Worm (Caenorhabditis elegans) whole organism, late embryonic: Measurements from ENCODE around the gene C05C12.1.

Experiments used
- C38D4.7 ChIP-seq: fragments of 200-800 bp; sonication (Bioruptor generic); optimal IDR thresholded peaks from 2 replicates; lab custom pipeline; 2018; ENCODE audit warnings: mild to moderate bottlenecking, missing genetic modification characterization, moderate library complexity, missing compliant biosample characterization
- K02D7.2 ChIP-seq: sonication (generic microtip); optimal IDR thresholded peaks from 2 replicates; lab custom pipeline; 2017; ENCODE audit warnings: mild to moderate bottlenecking, missing genetic modification characterization, missing compliant biosample characterization
- ceh-18 ChIP-seq: sonication (generic microtip); optimal IDR thresholded peaks from 2 replicates; lab custom pipeline; 2016; ENCODE audit warnings: missing genetic modification characterization, missing compliant biosample characterization
- ceh-2 ChIP-seq: sonication (generic microtip); optimal IDR thresholded peaks from 2 replicates; lab custom pipeline; 2016; ENCODE audit warnings: missing genotype, missing genetic modification characterization, missing compliant biosample characterization
- ceh-24 ChIP-seq: sonication (generic microtip); optimal IDR thresholded peaks from 2 replicates; lab custom pipeline; 2016; ENCODE audit warnings: mild to moderate bottlenecking, missing genetic modification characterization, missing compliant biosample characterization
- ceh-31 ChIP-seq: sonication (generic microtip); optimal IDR thresholded peaks from 2 replicates; lab custom pipeline; 2016; ENCODE audit warnings: missing genetic modification characterization, missing compliant biosample characterization
- ceh-34 ChIP-seq: sonication (generic microtip); optimal IDR thresholded peaks from 2 replicates; lab custom pipeline; 2016; ENCODE audit warnings: mild to moderate bottlenecking, missing genetic modification characterization, missing compliant biosample characterization
- ceh-45 ChIP-seq: fragments of 200-800 bp; sonication (Bioruptor generic); IDR thresholded peaks from 2 replicates; pipeline ENCODE4 v1.3.6; 2022; ENCODE audit warnings: missing genetic modification reagents, missing genetic modification characterization, missing compliant biosample characterization
- ceh-6 ChIP-seq: fragments of 200-800 bp; sonication (Bioruptor generic); optimal IDR thresholded peaks from 2 replicates; lab custom pipeline; 2018; ENCODE audit warnings: mild to moderate bottlenecking, missing genetic modification characterization, missing compliant biosample characterization
- elt-4 ChIP-seq: sonication (generic microtip); optimal IDR thresholded peaks from 2 replicates; lab custom pipeline; 2016; ENCODE audit warnings: missing genetic modification characterization, missing compliant biosample characterization
- ets-4 ChIP-seq: sonication (generic microtip); optimal IDR thresholded peaks from 2 replicates; lab custom pipeline; 2016; ENCODE audit warnings: missing genetic modification characterization, missing compliant biosample characterization
- eyg-1 ChIP-seq: sonication (generic microtip); optimal IDR thresholded peaks from 2 replicates; lab custom pipeline; 2016; ENCODE audit warnings: missing genotype, missing genetic modification characterization, missing compliant biosample characterization
- fax-1 ChIP-seq: sonication (generic microtip); optimal IDR thresholded peaks from 2 replicates; lab custom pipeline; 2016; ENCODE audit warnings: missing genotype, missing genetic modification characterization, missing compliant biosample characterization
- fkh-10 ChIP-seq: fragments of 150-350 bp; optimal IDR thresholded peaks from 2 replicates; lab custom pipeline; 2014; ENCODE audit warnings: missing biosample characterization, missing genetic modification reagents, missing genetic modification characterization
- gmeb-2 ChIP-seq: sonication (generic microtip); optimal IDR thresholded peaks from 2 replicates; lab custom pipeline; 2016; ENCODE audit warnings: missing genetic modification characterization, inconsistent platforms, missing compliant biosample characterization
- hlh-15 ChIP-seq: sonication (generic microtip); optimal IDR thresholded peaks from 2 replicates; lab custom pipeline; 2016; ENCODE audit warnings: missing genetic modification characterization, missing compliant biosample characterization
- hlh-30 ChIP-seq: sonication (generic microtip); optimal IDR thresholded peaks from 2 replicates; lab custom pipeline; 2017; ENCODE audit warnings: antibody characterized with exemption, missing genetic modification characterization, missing compliant biosample characterization; ENCODE audit not compliant: insufficient read depth
- hlh-6 ChIP-seq: sonication (generic microtip); optimal IDR thresholded peaks from 2 replicates; lab custom pipeline; 2016; ENCODE audit warnings: missing genotype, missing genetic modification characterization, missing compliant biosample characterization
- lim-6 ChIP-seq: sonication (generic microtip); optimal IDR thresholded peaks from 2 replicates; lab custom pipeline; 2016; ENCODE audit warnings: missing genetic modification characterization, missing compliant biosample characterization
- nfya-1 ChIP-seq: sonication (generic microtip); optimal IDR thresholded peaks from 2 replicates; lab custom pipeline; 2017; ENCODE audit warnings: missing genetic modification characterization, mild to moderate bottlenecking, missing compliant biosample characterization, antibody characterized with exemption, moderate library complexity
- nhr-232 ChIP-seq: sonication (generic microtip); optimal IDR thresholded peaks from 2 replicates; lab custom pipeline; 2016; ENCODE audit warnings: missing genetic modification characterization, missing compliant biosample characterization
- npax-4 ChIP-seq: sonication (generic microtip); optimal IDR thresholded peaks from 2 replicates; lab custom pipeline; 2016; ENCODE audit warnings: missing genetic modification characterization, missing compliant biosample characterization
- pat-9 ChIP-seq: fragments of 200-800 bp; sonication (Bioruptor generic); optimal IDR thresholded peaks from 2 replicates; lab custom pipeline; 2018; ENCODE audit warnings: mild to moderate bottlenecking, missing genetic modification characterization, moderate library complexity, missing compliant biosample characterization
- pha-2 ChIP-seq: sonication (generic microtip); optimal IDR thresholded peaks from 2 replicates; lab custom pipeline; 2017; ENCODE audit warnings: mild to moderate bottlenecking, missing genetic modification characterization, missing compliant biosample characterization
- pqm-1 ChIP-seq: sonication (generic microtip); optimal IDR thresholded peaks from 2 replicates; lab custom pipeline; 2016; ENCODE audit warnings: missing genetic modification characterization, missing compliant biosample characterization
- ref-2 ChIP-seq: sonication (generic microtip); optimal IDR thresholded peaks from 2 replicates; lab custom pipeline; 2016; ENCODE audit warnings: missing genetic modification characterization, missing compliant biosample characterization
- sdc-2 ChIP-seq: sonication (generic microtip); optimal IDR thresholded peaks from 2 replicates; lab custom pipeline; 2016; ENCODE audit warnings: missing genotype, missing genetic modification characterization, missing compliant biosample characterization
- sox-4 ChIP-seq: sonication (generic microtip); optimal IDR thresholded peaks from 2 replicates; lab custom pipeline; 2017; ENCODE audit warnings: mild to moderate bottlenecking, missing genetic modification characterization, inconsistent platforms, missing compliant biosample characterization
- ttx-3 ChIP-seq: sonication (generic microtip); optimal IDR thresholded peaks from 2 replicates; lab custom pipeline; 2016; ENCODE audit warnings: missing genetic modification reagents, missing genetic modification characterization, missing compliant biosample characterization
- unc-3 ChIP-seq, 2 experiments: fragments of 200-800 bp in 1 of 2; sonication (Bioruptor generic) in 1 of 2; sonication (generic microtip) in 1 of 2; conservative IDR thresholded peaks in 1 of 2; optimal IDR thresholded peaks in 1 of 2; 2 replicates each; pipeline versions ENCODE4 v1.3.6 to Lab custom; 2016 to 2022; ENCODE audit warnings: missing compliant biosample characterization in 2 of 2, missing genetic modification characterization in 2 of 2, missing genetic modification reagents in 1 of 2
- unc-55 ChIP-seq: sonication (generic microtip); optimal IDR thresholded peaks from 2 replicates; lab custom pipeline; 2017; ENCODE audit warnings: missing biosample characterization, missing genetic modification reagents, missing genetic modification characterization
- unc-86 ChIP-seq: sonication (generic microtip); optimal IDR thresholded peaks from 2 replicates; lab custom pipeline; 2016; ENCODE audit warnings: missing genetic modification characterization, missing compliant biosample characterization
- zip-5 ChIP-seq: sonication (generic microtip); optimal IDR thresholded peaks from 2 replicates; lab custom pipeline; 2016; ENCODE audit warnings: missing genetic modification characterization, missing compliant biosample characterization

Gene C05C12.1

DNA sequence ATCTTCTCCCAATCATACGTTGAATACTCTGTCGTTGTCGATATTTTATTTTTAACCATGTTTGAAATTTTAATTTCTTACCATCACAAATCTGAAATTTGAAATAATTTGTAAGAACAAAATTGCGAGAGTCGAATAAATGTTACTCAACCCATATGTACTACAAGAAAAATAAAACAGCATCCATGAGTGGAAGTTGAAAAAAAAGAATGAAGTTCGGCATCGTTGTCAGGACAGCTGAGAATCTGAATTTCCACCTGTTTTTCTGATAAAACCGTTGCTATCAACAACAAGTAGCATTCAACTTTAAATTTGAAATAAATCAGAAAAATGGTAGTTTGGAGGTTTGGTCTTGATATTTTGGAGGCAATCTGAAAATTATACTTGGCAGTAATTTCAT, 29.9 kb upstream of the C05C12.1 start, which contains the start of gene C29F4.3:
Gene C29F4.3 (minus strand): TSS at position 101 of the 400 bp plus-strand sequence.
- TF ChIP-seq sdc-2 (tag; lab: Kevin White, UChicago) (no peak), npax-4 (tag; lab: Kevin White, UChicago) (no peak), ceh-45 (GFP tag; lab: Robert Waterston, UW) (no peak)

DNA sequence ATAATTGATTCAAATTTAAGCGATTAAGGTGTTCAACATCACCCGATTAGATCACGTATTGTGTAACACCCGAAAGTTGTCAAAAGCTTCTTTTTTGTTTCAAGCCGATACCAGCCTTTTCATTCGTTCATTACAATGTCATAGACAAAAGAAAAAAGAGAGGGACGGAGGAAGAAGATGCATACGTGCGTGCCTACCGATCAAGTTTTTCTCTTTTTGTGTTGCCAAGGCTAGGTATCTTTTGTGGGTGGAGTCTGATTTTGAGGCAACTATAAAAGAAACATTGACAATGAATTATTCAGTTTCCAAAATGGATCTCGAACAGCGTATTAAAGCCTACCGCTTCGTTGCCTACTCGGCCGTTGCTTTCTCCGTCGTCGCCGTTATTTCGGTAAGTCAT, 28.6 kb upstream of the C05C12.1 start, which contains the start of gene col-125:
Gene col-125 (plus strand): TSS at position 301 of the 400 bp plus-strand sequence.
- TF ChIP-seq fax-1 (tag; lab: Kevin White, UChicago) (no peak), hlh-30 (tag; lab: Kevin White, UChicago) (no peak), unc-3 (GFP tag; conservative IDR thresholded peaks at IDR 0.05; lab: Robert Waterston, UW) (no peak), unc-3 (tag; optimal IDR thresholded peaks at IDR 0.05; lab: Kevin White, UChicago) (no peak), pha-2 (no peak), eyg-1 (tag; lab: Kevin White, UChicago) (no peak), C38D4.7 (GFP tag; lab: Kevin White, UChicago) (no peak), K02D7.2 (no peak), unc-86 (tag; lab: Kevin White, UChicago) (no peak), ceh-6 (GFP tag; lab: Kevin White, UChicago) (no peak), zip-5 (tag; lab: Kevin White, UChicago) (no peak), ceh-34 (tag; lab: Kevin White, UChicago) (no peak), ceh-45 (GFP tag; lab: Robert Waterston, UW) (no peak), lim-6 (tag; lab: Kevin White, UChicago) (no peak), ceh-2 (tag; lab: Kevin White, UChicago) (no peak), ceh-31 (tag; lab: Kevin White, UChicago) (no peak), pat-9 (tag; lab: Kevin White, UChicago) (no peak), npax-4 (tag; lab: Kevin White, UChicago) (no peak), nhr-232 (tag; lab: Kevin White, UChicago) (no peak)

DNA sequence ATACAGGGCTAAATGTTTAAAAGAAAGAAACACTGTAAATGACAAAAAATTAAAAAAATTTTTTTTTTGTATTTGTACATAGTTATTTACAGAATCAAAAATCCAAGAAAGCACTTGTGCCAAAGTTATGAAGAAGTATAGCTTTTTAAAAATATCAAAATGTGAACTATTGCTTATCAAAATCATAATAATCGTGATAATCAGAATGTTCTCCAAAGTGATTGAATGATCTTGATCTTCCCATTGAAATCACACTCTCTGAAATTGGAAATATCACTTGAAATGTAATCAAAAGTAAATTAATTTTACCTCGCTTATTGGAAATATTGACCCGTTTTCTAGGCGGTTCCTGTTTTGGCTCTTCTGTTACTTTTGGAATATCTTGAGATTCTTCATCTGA, 27.2 kb upstream of the C05C12.1 start:
- TF ChIP-seq ets-4 (tag; lab: Kevin White, UChicago), result no peak
- no peak for TF ChIP-seq zip-5 (tag; lab: Kevin White, UChicago)
- no peak for TF ChIP-seq fkh-10 (GFP tag; lab: Kevin White, UChicago)

DNA sequence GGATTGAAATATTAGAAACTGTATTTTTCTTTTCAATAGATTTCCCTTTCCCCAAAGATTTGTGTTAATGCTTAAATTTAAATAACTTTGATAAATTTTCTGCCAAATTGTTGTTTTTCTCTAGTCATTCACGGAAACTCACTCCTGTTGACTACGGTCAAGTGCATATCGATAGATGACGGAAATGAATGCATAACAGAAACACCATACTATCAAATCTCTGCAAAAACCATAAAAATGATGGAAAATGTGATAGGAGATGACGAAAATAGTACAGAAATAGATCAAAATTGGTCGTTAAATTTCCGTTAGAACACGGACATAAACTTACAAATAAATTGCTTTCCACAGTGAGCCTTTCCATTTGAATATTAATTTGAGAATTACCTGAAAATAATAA, 24.8 kb upstream of the C05C12.1 start:
- TF ChIP-seq ttx-3 (tag; lab: Kevin White, UChicago) (no peak), elt-4 (tag; lab: Kevin White, UChicago) (no peak), K02D7.2 (no peak), ceh-45 (GFP tag; lab: Robert Waterston, UW) (no peak), unc-86 (tag; lab: Kevin White, UChicago) (no peak), ceh-18 (no peak), sox-4 (tag; lab: Kevin White, UChicago) (no peak), nfya-1 (tag; lab: Kevin White, UChicago) (no peak), hlh-6 (no peak), unc-55 (GFP tag; lab: Kevin White, UChicago) (no peak), pqm-1 (tag; lab: Kevin White, UChicago) (no peak), gmeb-2 (tag; lab: Kevin White, UChicago) (no peak), ceh-24 (tag; lab: Kevin White, UChicago) (no peak)

DNA sequence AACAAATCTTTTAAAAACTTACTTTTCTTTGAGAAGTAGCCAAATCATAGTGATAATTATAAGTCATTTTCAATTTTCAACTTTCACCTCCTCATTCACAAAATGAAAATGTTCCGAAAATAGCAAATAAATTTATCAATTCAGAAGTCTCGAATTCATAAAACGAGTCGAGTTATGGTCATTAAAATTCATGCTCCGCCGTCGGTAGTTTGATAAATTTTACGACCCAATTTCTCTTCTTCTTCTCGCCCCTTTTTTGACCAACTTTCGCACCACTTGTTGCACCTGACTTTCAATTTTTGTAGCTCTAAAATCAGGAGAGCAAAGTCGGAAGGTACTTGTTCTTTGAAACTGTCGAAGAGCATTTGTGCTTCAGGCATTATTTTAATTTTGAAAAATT, 23.7 kb upstream of the C05C12.1 start, which contains the start of gene best-7:
Gene best-7 (minus strand): TSS at position 239 of the 400 bp plus-strand sequence.
- no peak for TF ChIP-seq ceh-24 (tag; lab: Kevin White, UChicago)
- no peak for TF ChIP-seq ets-4 (tag; lab: Kevin White, UChicago)
- TF ChIP-seq zip-5 (tag; lab: Kevin White, UChicago), result no peak
- no peak for TF ChIP-seq sox-4 (tag; lab: Kevin White, UChicago)
- TF ChIP-seq ref-2 (tag; lab: Kevin White, UChicago), result no peak
- TF ChIP-seq hlh-6, result no peak
- no peak for TF ChIP-seq hlh-15 (tag; lab: Kevin White, UChicago)
- TF ChIP-seq, all 69 proteins: peak for 0
